Fruit fly (Drosophila melanogaster): ENCODE measurements around the gene CG12301.

Gene CG12301

dm6 chr3L:15539903-15540409 lies 40.6 kb upstream of the CG12301 start:
- TF ChIP-seq Sox14 (GFP tag; optimal IDR thresholded peaks at IDR 0.05) (no peak), CG9139 (GFP tag; optimal IDR thresholded peaks at IDR 0.05) (no peak), OdsH (GFP tag; optimal IDR thresholded peaks at IDR 0.05) (no peak), CG4318 (GFP tag; optimal IDR thresholded peaks at IDR 0.05) (no peak), CG6163 (GFP tag; IDR thresholded peaks at IDR 0.05) (no peak), CG10631 (GFP tag; optimal IDR thresholded peaks at IDR 0.05) (no peak), CG6276 (GFP tag; optimal IDR thresholded peaks at IDR 0.05) (no peak), ss (GFP tag; optimal IDR thresholded peaks at IDR 0.05) (no peak), spab (GFP tag; optimal IDR thresholded peaks at IDR 0.05) (no peak), CG8119 (GFP tag; IDR thresholded peaks at IDR 0.05) (no peak), Eip93F (GFP tag; optimal IDR thresholded peaks at IDR 0.05) (no peak), CG3032 (tag; optimal IDR thresholded peaks at IDR 0.05) (no peak), CG7368 (GFP tag; optimal IDR thresholded peaks at IDR 0.05) (no peak), salr (GFP tag; optimal IDR thresholded peaks at IDR 0.05) (no peak)

- TF ChIP-seq Sox102F (GFP tag; optimal IDR thresholded peaks at IDR 0.05): no peak
- peak; percentile 63 for TF ChIP-seq Eip78C (GFP tag)
- TF ChIP-seq CG8119 (GFP tag; IDR thresholded peaks at IDR 0.05): peak; percentile 64; the same call in 2 of the 3 replicates
- no peak for TF ChIP-seq CG11294 (GFP tag; IDR thresholded peaks at IDR 0.05)
- TF ChIP-seq Hr4 (GFP tag; optimal IDR thresholded peaks at IDR 0.05): no peak
- TF ChIP-seq CG6276 (GFP tag; optimal IDR thresholded peaks at IDR 0.05): peak; percentile 42
- no peak for TF ChIP-seq CG16779 (tag; optimal IDR thresholded peaks at IDR 0.05)
- TF ChIP-seq CG10631 (GFP tag; optimal IDR thresholded peaks at IDR 0.05): no peak
- no peak for TF ChIP-seq fd59A (GFP tag; optimal IDR thresholded peaks at IDR 0.05)
- TF ChIP-seq eg (GFP tag; IDR thresholded peaks at IDR 0.05): peak; percentile 41; the same call in 1 of the 3 replicates
- no peak for TF ChIP-seq Lpt (GFP tag; optimal IDR thresholded peaks at IDR 0.05)
- TF ChIP-seq CG31627 (GFP tag; optimal IDR thresholded peaks at IDR 0.05): no peak
Measured at dm6 chr3L:15540682-15541081, 39.9 kb upstream of the CG12301 start.

- TF ChIP-seq Ets96B (tag; optimal IDR thresholded peaks at IDR 0.05) (no peak), Sox102F (GFP tag; optimal IDR thresholded peaks at IDR 0.05) (no peak), net (GFP tag; optimal IDR thresholded peaks at IDR 0.05) (no peak), Sox14 (GFP tag; optimal IDR thresholded peaks at IDR 0.05) (no peak), svp (GFP tag) (no peak), CG15336 (GFP tag; IDR thresholded peaks at IDR 0.05) (no peak), Met (GFP tag; optimal IDR thresholded peaks at IDR 0.05) (no peak), lz (GFP tag; optimal IDR thresholded peaks at IDR 0.05) (no peak), CG7368 (GFP tag; optimal IDR thresholded peaks at IDR 0.05) (no peak), fd85E (GFP tag; optimal IDR thresholded peaks at IDR 0.05) (no peak), topi (GFP tag; optimal IDR thresholded peaks at IDR 0.05) (no peak), achi (GFP tag; optimal IDR thresholded peaks at IDR 0.05) (no peak), dsx (GFP tag; optimal IDR thresholded peaks at IDR 0.05; ENCODE audit: poor library complexity, severe bottlenecking) (no peak)
Measured at dm6 chr3L:15541281-15541680, 39.3 kb upstream of the CG12301 start.

dm6 chr3L:15543049-15543448 lies 37.6 kb upstream of the CG12301 start:
- TF ChIP-seq Ets96B (tag; optimal IDR thresholded peaks at IDR 0.05) (no peak), Blimp-1 (GFP tag; optimal IDR thresholded peaks at IDR 0.05) (peak; percentile 55), CG3032 (tag; optimal IDR thresholded peaks at IDR 0.05) (no peak), CG8632 (GFP tag; optimal IDR thresholded peaks at IDR 0.05) (no peak), CG32006 (GFP tag; optimal IDR thresholded peaks at IDR 0.05) (no peak)

Measured in whole organism, prepupa.